Worm (Caenorhabditis elegans) whole organism, mixed stage, embryonic: Measurements from ENCODE around the gene ZK418.2.

ENCODE experiments used
- blmp-1 ChIP-seq: fragments of 150-350 bp; optimal IDR thresholded peaks from 2 replicates; lab custom pipeline; 2014; ENCODE audit warnings: missing biosample characterization, missing genetic modification characterization
- flh-1 ChIP-seq: fragments of 200-800 bp; sonication (Bioruptor generic); optimal IDR thresholded peaks from 2 replicates; lab custom pipeline; 2018; ENCODE audit warnings: mild to moderate bottlenecking, missing genetic modification characterization, moderate library complexity, missing compliant biosample characterization
- lin-13 ChIP-seq: fragments of 150-350 bp; optimal IDR thresholded peaks from 2 replicates; lab custom pipeline; 2014; ENCODE audit warnings: missing biosample characterization, missing genetic modification characterization
- lsy-2 ChIP-seq: fragments of 150-350 bp; optimal IDR thresholded peaks from 2 replicates; lab custom pipeline; 2014; ENCODE audit warnings: missing biosample characterization, missing genetic modification characterization
- mep-1 ChIP-seq: fragments of 150-350 bp; optimal IDR thresholded peaks from 2 replicates; lab custom pipeline; 2017; ENCODE audit warnings: missing biosample characterization, missing genetic modification reagents, missing genetic modification characterization, inconsistent platforms
- nhr-237 ChIP-seq: fragments of 150-350 bp; optimal IDR thresholded peaks from 2 replicates; lab custom pipeline; 2014; ENCODE audit warnings: missing biosample characterization, missing genetic modification characterization
- unc-120 ChIP-seq: sonication (generic microtip); optimal IDR thresholded peaks from 2 replicates; lab custom pipeline; 2017; ENCODE audit warnings: missing genetic modification characterization, missing compliant biosample characterization; ENCODE audit not compliant: poor library complexity, severe bottlenecking
- unc-39 ChIP-seq: fragments of 150-350 bp; optimal IDR thresholded peaks from 2 replicates; lab custom pipeline; 2014; ENCODE audit warnings: missing biosample characterization, missing genetic modification characterization
- zip-8 ChIP-seq: fragments of 150-350 bp; optimal IDR thresholded peaks from 2 replicates; lab custom pipeline; 2014; ENCODE audit warnings: missing biosample characterization, missing genetic modification characterization
- ztf-11 ChIP-seq: fragments of 150-350 bp; optimal IDR thresholded peaks from 2 replicates; lab custom pipeline; 2014; ENCODE audit warnings: missing biosample characterization, missing genetic modification characterization

- TF ChIP-seq unc-39 (tag; lab: Kevin White, UChicago) (no peak), mep-1 (tag; lab: Kevin White, UChicago) (no peak), flh-1 (GFP tag; lab: Kevin White, UChicago) (no peak), unc-120 (tag; lab: Kevin White, UChicago) (no peak), lsy-2 (tag; lab: Kevin White, UChicago) (no peak), lin-13 (no peak), zip-8 (no peak), blmp-1 (no peak), nhr-237 (tag; lab: Kevin White, UChicago) (no peak), ztf-11 (tag; lab: Kevin White, UChicago) (no peak)
These were observed 49.1 kb downstream of the ZK418.2 start for ce11 chrIII:7140228-7140710.
